Worm (Caenorhabditis elegans): Measurements from ENCODE around the gene C17H12.10.

Gene C17H12.10

DNA sequence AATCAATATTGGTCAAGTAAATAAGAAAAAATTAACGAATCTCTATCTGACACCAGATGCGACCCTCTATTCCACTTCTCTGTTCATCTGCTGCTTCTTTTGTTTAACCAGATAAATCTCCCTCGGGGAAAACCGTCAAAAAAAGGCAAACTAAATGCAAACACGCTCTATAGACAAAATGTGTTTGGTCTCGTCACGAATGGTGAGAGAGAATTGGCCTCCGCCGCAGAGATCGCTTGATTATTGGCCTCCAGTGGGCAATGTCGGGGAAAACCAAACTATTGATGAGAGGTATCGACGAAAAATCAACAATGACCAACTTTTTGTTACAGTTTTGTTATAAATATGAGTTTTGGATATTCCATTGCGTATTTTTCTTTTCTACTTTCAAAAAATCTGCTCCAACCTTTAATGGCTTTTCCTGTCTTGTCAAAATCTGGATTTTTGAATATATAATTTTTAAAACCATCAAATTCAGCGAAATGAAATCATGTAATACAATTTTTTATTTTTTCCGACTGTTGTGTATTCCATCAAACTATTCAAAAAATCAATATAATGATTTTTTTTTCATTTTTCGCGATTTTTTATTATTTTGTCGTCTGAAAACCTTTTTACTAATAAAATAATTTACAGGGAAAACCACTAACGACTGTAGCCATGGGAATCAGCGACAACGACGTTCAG, 16.0 kb upstream of the C17H12.10 start, which contains the start of the genes C17H12.2 and vha-8 (continued):
- TF ChIP-seq unc-55 (GFP tag; optimal IDR thresholded peaks at IDR 0.05) (peak; percentile 98), alr-1 (tag; optimal IDR thresholded peaks at IDR 0.05) (peak; percentile 17), nhr-129 (tag; optimal IDR thresholded peaks at IDR 0.05) (peak; percentile 98), mbf-1 (tag; optimal IDR thresholded peaks at IDR 0.05) (no peak)

DNA sequence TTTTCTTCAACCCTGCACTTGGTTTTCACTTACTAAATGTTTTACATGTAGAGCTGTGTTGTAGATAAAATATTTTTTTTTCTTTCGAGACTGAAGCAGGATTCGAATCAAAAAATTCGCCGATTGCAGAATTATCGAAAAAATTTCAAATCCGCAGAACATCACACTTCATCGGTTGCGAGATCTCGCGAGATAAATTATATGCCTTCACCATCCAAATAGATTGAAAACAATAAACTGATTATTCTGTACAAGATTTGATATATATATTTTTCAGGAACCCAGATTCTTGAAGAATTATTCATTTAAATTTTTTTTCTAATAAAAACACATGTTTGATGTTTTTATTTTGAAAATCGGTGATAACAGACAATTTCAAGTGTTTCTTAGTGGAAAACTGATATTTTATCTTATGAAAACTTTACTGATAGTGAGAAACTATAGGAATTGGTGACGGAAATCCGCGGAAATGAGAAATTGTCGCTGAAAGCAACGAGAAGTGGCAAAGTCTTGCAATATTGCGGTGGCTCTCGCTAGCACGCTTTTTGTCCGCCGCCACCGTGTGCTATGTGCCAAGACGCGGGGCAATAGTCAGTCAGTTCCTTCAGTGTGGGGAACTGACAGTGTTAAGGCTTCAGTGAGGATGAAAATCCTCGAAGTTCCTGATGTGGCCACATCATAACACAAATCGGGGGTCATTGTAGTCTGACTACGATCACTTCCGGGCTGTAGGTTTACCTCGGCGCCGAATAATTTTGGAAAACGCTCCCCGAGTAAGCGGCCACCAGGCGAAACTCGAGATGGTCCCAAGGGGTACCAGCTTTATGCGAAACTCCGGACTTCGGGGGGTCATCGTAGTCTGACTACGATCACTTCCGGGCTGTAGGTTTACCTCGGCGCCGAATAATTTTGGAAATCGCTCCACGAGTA, 14.0 kb upstream of the C17H12.10 start:
- TF ChIP-seq nhr-6 (tag; optimal IDR thresholded peaks at IDR 0.05), result peak; percentile 43
- no peak for TF ChIP-seq C34F6.9 (tag; optimal IDR thresholded peaks at IDR 0.05)
- TF ChIP-seq ceh-82 (tag; optimal IDR thresholded peaks at IDR 0.05), result no peak
- no peak for TF ChIP-seq blmp-1 (tag; optimal IDR thresholded peaks at IDR 0.05; ENCODE audit: insufficient read depth)
- no peak for TF ChIP-seq mab-5 (tag; optimal IDR thresholded peaks at IDR 0.05)
- no peak for TF ChIP-seq nhr-23 (tag; optimal IDR thresholded peaks at IDR 0.05)
- peak; percentile 71 for TF ChIP-seq crh-2 (tag; optimal IDR thresholded peaks at IDR 0.05)
- TF ChIP-seq gmeb-1 (tag; optimal IDR thresholded peaks at IDR 0.05), result peak; percentile 35
- peak; percentile 16 for TF ChIP-seq Y55F3AM.14 (GFP tag; optimal IDR thresholded peaks at IDR 0.05)
- TF ChIP-seq nhr-21 (tag; optimal IDR thresholded peaks at IDR 0.05), result no peak
- peak; percentile 18 for TF ChIP-seq lin-13 (GFP tag; optimal IDR thresholded peaks at IDR 0.05)
- TF ChIP-seq unc-55 (GFP tag; optimal IDR thresholded peaks at IDR 0.05), result no peak
- no peak for TF ChIP-seq mdl-1 (tag; optimal IDR thresholded peaks at IDR 0.05)
- TF ChIP-seq ama-1 (optimal IDR thresholded peaks at IDR 0.05), result no peak
- TF ChIP-seq nhr-25 (tag; optimal IDR thresholded peaks at IDR 0.05), result no peak
- TF ChIP-seq elt-3 (tag; optimal IDR thresholded peaks at IDR 0.05), result no peak
- TF ChIP-seq snpc-4 (tag; optimal IDR thresholded peaks at IDR 0.05), result peak; percentile 42
- TF ChIP-seq sma-9 (GFP tag; optimal IDR thresholded peaks at IDR 0.05), result peak; percentile 32
- TF ChIP-seq sma-9 (tag; optimal IDR thresholded peaks at IDR 0.05), result no peak
- TF ChIP-seq nhr-77 (tag; optimal IDR thresholded peaks at IDR 0.05), result no peak
- TF ChIP-seq mbf-1 (tag; optimal IDR thresholded peaks at IDR 0.05), result no peak
- TF ChIP-seq egl-27 (tag; optimal IDR thresholded peaks at IDR 0.05), result no peak
- TF ChIP-seq sma-3 (GFP tag; optimal IDR thresholded peaks at IDR 0.05), result peak; percentile 28
- no peak for TF ChIP-seq peb-1 (tag; optimal IDR thresholded peaks at IDR 0.05)
- TF ChIP-seq zag-1 (tag; optimal IDR thresholded peaks at IDR 0.05), result no peak

DNA sequence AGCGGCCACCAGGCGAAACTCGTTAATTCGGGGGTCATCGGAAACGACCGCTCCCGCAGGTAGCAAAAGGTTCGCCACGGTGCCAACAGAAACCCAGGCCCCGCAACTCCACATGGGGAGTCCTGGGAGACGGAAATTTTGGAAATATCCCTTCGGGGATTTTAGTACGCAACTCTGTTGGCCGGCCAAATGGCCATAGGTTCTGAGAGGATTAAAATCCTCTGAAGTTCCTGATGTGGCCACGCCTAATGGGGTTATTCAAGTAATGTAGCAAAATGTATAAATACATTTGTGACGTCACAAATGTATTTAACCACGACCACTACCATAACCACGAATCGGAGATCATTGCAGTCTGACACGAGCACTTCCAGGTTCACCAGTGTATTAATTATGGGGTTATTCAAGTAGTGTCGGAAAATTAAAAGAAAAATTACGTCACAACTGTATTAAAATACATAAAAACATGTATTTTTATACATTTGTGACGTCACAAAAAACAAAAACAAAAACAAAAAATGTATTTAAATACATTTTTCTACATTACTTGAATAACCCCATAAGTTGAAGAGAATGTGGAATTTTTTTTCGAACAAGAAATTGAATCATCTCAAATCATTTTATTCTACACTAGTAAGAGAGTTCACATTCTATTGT, 13.2 kb upstream of the C17H12.10 start:
- TF ChIP-seq crh-2 (tag; optimal IDR thresholded peaks at IDR 0.05) (no peak), blmp-1 (tag; optimal IDR thresholded peaks at IDR 0.05; ENCODE audit: insufficient read depth) (no peak), nhr-12 (tag; optimal IDR thresholded peaks at IDR 0.05) (no peak), sma-9 (GFP tag; optimal IDR thresholded peaks at IDR 0.05) (no peak), sma-9 (tag; optimal IDR thresholded peaks at IDR 0.05) (no peak), lin-13 (GFP tag; optimal IDR thresholded peaks at IDR 0.05) (no peak), mbf-1 (tag; optimal IDR thresholded peaks at IDR 0.05) (no peak), ztf-1 (GFP tag; conservative IDR thresholded peaks at IDR 0.05) (no peak), snpc-4 (tag; optimal IDR thresholded peaks at IDR 0.05) (no peak), nhr-25 (tag; optimal IDR thresholded peaks at IDR 0.05) (no peak)

DNA sequence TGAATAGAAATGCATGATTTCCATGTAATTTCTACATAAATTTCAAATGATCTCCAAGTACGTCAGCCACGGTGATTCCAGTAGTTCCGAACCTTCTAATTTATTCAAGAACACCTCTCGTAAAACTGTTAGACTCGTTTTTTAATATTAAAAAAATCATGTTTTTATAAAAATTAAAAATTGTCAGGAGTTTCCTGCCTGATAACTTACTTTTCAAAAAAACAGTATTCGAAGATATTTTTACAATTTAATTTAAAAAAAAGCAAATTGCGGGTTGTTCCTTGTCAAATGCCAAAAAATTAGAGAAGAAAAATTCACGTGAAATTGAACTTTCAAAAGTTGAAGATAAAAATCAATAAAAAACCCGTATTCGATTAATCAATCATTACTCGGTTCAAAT, 11.1 kb upstream of the C17H12.10 start, which contains the start of the genes C17H12.3 and C17H12.12:
Gene C17H12.3, minus strand, starts transcription at position 101 of the 400 bp plus-strand sequence.
Gene C17H12.12, plus strand, starts transcription at position 396 of the 400 bp plus-strand sequence.
- TF ChIP-seq elt-1 (tag; optimal IDR thresholded peaks at IDR 0.05), result no peak
- TF ChIP-seq unc-62 (GFP tag; optimal IDR thresholded peaks at IDR 0.05), result no peak
- TF ChIP-seq nhr-10 (tag; optimal IDR thresholded peaks at IDR 0.05), result no peak
- no peak for TF ChIP-seq sma-3 (GFP tag; optimal IDR thresholded peaks at IDR 0.05)
- TF ChIP-seq sem-4 (tag; optimal IDR thresholded peaks at IDR 0.05), result no peak
- TF ChIP-seq lsy-2 (tag; optimal IDR thresholded peaks at IDR 0.05), result no peak
- no peak for TF ChIP-seq nhr-129 (tag; optimal IDR thresholded peaks at IDR 0.05)
- no peak for TF ChIP-seq ceh-82 (tag; optimal IDR thresholded peaks at IDR 0.05)
- no peak for TF ChIP-seq mdl-1 (tag; optimal IDR thresholded peaks at IDR 0.05)
- TF ChIP-seq lin-39 (tag; optimal IDR thresholded peaks at IDR 0.05), result no peak
- TF ChIP-seq nhr-11 (tag; optimal IDR thresholded peaks at IDR 0.05), result no peak
- no peak for TF ChIP-seq mab-5 (tag; optimal IDR thresholded peaks at IDR 0.05)
- TF ChIP-seq mbf-1 (tag; optimal IDR thresholded peaks at IDR 0.05), result no peak
- no peak for TF ChIP-seq sma-9 (GFP tag; optimal IDR thresholded peaks at IDR 0.05)
- TF ChIP-seq sma-9 (tag; optimal IDR thresholded peaks at IDR 0.05), result no peak
